Worm (Caenorhabditis elegans) whole organism, early embryonic: ENCODE measurements around the gene R151.8.

Experiments used
- F13C5.2 ChIP-seq: sonication (generic microtip); optimal IDR thresholded peaks from 2 replicates; lab custom pipeline; 2017; ENCODE audit warnings: mild to moderate bottlenecking, missing genetic modification characterization, inconsistent platforms, missing compliant biosample characterization
- ama-1 ChIP-seq: fragments of 150-350 bp; optimal IDR thresholded peaks from 2 replicates; lab custom pipeline; 2014
- ceh-13 ChIP-seq: fragments of 200-800 bp; sonication (Bioruptor generic); optimal IDR thresholded peaks from 2 replicates; lab custom pipeline; 2018; ENCODE audit warnings: mild to moderate bottlenecking, missing genetic modification characterization, missing compliant biosample characterization
- ceh-36 ChIP-seq: sonication (generic microtip); optimal IDR thresholded peaks from 2 replicates; lab custom pipeline; 2016; ENCODE audit warnings: missing genetic modification characterization, inconsistent platforms, missing compliant biosample characterization
- flt-1 ChIP-seq: fragments of 200-800 bp; sonication (Bioruptor generic); IDR thresholded peaks from 2 replicates; pipeline ENCODE4 v1.3.6; 2022; ENCODE audit warnings: missing genetic modification characterization, missing compliant biosample characterization
- hnd-1 ChIP-seq: sonication (generic microtip); optimal IDR thresholded peaks from 2 replicates; lab custom pipeline; 2016; ENCODE audit warnings: missing genetic modification characterization, missing compliant biosample characterization
- pes-1 ChIP-seq: fragments of 200-800 bp; sonication (Bioruptor generic); IDR thresholded peaks from 2 replicates; pipeline ENCODE4 v1.3.6; 2022; ENCODE audit warnings: missing genetic modification reagents, missing genetic modification characterization, missing compliant biosample characterization

- TF ChIP-seq flt-1 (GFP tag; lab: Robert Waterston, UW) (no peak), ama-1 (no peak), F13C5.2 (peak; percentile 38), ceh-13 (GFP tag; lab: Kevin White, UChicago) (no peak), ceh-36 (tag; lab: Kevin White, UChicago) (no peak), pes-1 (GFP tag; lab: Robert Waterston, UW) (no peak), hnd-1 (tag; lab: Kevin White, UChicago) (no peak)
Measured at ce11 chrIII:7181822-7182221, 47.8 kb downstream of the R151.8 start, which contains the start of gene epg-4.
